Fruit fly (Drosophila melanogaster) whole organism, embryonic: Measurements from ENCODE around the gene CG17996.

Experiments
- CG10366 ChIP-seq: fragments of 200-800 bp; sonication (Bioruptor generic); IDR thresholded peaks from 2 replicates; pipeline ENCODE4 v1.3.6; 2022; ENCODE audit warnings: missing biosample characterization, missing genetic modification characterization
- CG12104 ChIP-seq: fragments of 200-800 bp; sonication (Bioruptor generic); optimal IDR thresholded peaks from 3 replicates; lab custom pipeline; 2016; ENCODE audit warnings: missing biosample characterization, missing genetic modification characterization
- CG12219 ChIP-seq: fragments of 200-800 bp; sonication (Bioruptor generic); optimal IDR thresholded peaks from 3 replicates; lab custom pipeline; 2018; ENCODE audit warnings: missing biosample characterization, mild to moderate bottlenecking, missing genetic modification characterization
- CG12236 ChIP-seq: fragments of 200-800 bp; sonication (Bioruptor generic); optimal IDR thresholded peaks from 2 replicates; lab custom pipeline; 2016; ENCODE audit warnings: missing biosample characterization, missing genetic modification characterization
- CG12942 ChIP-seq: fragments of 200-800 bp; sonication (Bioruptor generic); optimal IDR thresholded peaks from 3 replicates; lab custom pipeline; 2016; ENCODE audit warnings: missing biosample characterization, missing genetic modification characterization
- CG13424 ChIP-seq: fragments of 200-800 bp; sonication (Bioruptor generic); optimal IDR thresholded peaks from 2 replicates; lab custom pipeline; 2019; ENCODE audit warnings: missing biosample characterization, mild to moderate bottlenecking, missing genetic modification characterization, moderate library complexity
- CG14667 ChIP-seq: fragments of 200-800 bp; sonication (Bioruptor generic); IDR thresholded peaks from 2 replicates; pipeline ENCODE4 v1.3.6; 2022; ENCODE audit warnings: missing biosample characterization, missing genetic modification characterization
- CG17361 ChIP-seq: fragments of 200-800 bp; sonication (Bioruptor generic); IDR thresholded peaks from 3 replicates; pipeline ENCODE4 v1.3.6; 2022; ENCODE audit warnings: missing biosample characterization, missing genetic modification characterization
- CG2678 ChIP-seq: fragments of 200-800 bp; sonication (Bioruptor generic); optimal IDR thresholded peaks from 3 replicates; lab custom pipeline; 2019; ENCODE audit warnings: missing biosample characterization, mild to moderate bottlenecking, missing genetic modification characterization, moderate library complexity
- CG30020 ChIP-seq: fragments of 200-800 bp; optimal IDR thresholded peaks from 2 replicates; lab custom pipeline; 2019; ENCODE audit warnings: missing biosample characterization, mild to moderate bottlenecking, missing genetic modification characterization, moderate library complexity
- CG33557 ChIP-seq: fragments of 200-800 bp; sonication (Bioruptor generic); optimal IDR thresholded peaks from 2 replicates; lab custom pipeline; 2019; ENCODE audit warnings: missing biosample characterization, mild to moderate bottlenecking, missing genetic modification characterization, moderate library complexity
- CG4854 ChIP-seq: fragments of 200-800 bp; sonication (Bioruptor generic); optimal IDR thresholded peaks from 2 replicates; lab custom pipeline; 2016; ENCODE audit warnings: missing biosample characterization, missing genetic modification characterization, inconsistent platforms
- CG6254 ChIP-seq: fragments of 200-800 bp; sonication (Bioruptor generic); optimal IDR thresholded peaks from 3 replicates; lab custom pipeline; 2017; ENCODE audit warnings: mild to moderate bottlenecking, missing biosample characterization, missing genetic modification reagents, missing genetic modification characterization
- CG6654 ChIP-seq: fragments of 200-800 bp; sonication (Bioruptor generic); optimal IDR thresholded peaks from 2 replicates; lab custom pipeline; 2017; ENCODE audit warnings: missing biosample characterization, mild to moderate bottlenecking, missing genetic modification characterization
- CG9437 ChIP-seq: fragments of 200-800 bp; sonication (Bioruptor generic); optimal IDR thresholded peaks from 2 replicates; lab custom pipeline; 2018; ENCODE audit warnings: missing biosample characterization, mild to moderate bottlenecking, missing genetic modification characterization
- CG9876 ChIP-seq: fragments of 200-800 bp; sonication (Bioruptor generic); optimal IDR thresholded peaks from 2 replicates; lab custom pipeline; 2016; ENCODE audit warnings: missing biosample characterization, missing genetic modification characterization
- CoRest ChIP-seq: fragments of 200-800 bp; sonication (Bioruptor generic); optimal IDR thresholded peaks from 3 replicates; lab custom pipeline; 2018; ENCODE audit warnings: missing biosample characterization, mild to moderate bottlenecking, missing genetic modification characterization, moderate library complexity
- Dek ChIP-seq: fragments of 200-800 bp; sonication (Bioruptor generic); optimal IDR thresholded peaks from 3 replicates; lab custom pipeline; 2019; ENCODE audit warnings: missing biosample characterization, mild to moderate bottlenecking, missing genetic modification characterization, moderate library complexity
- Dip3 ChIP-seq: fragments of 200-800 bp; sonication (Bioruptor generic); optimal IDR thresholded peaks from 3 replicates; lab custom pipeline; 2016; ENCODE audit warnings: missing biosample characterization, missing genetic modification characterization
- Eip74EF ChIP-seq, 2 experiments: fragments of 200-800 bp in 1 of 2; fragments of >200 bp in 1 of 2; sonication (Bioruptor generic) in 1 of 2; optimal IDR thresholded peaks; 2 replicates each; lab custom pipeline; 2017 to 2019; ENCODE audit warnings: missing biosample characterization in 2 of 2, missing genetic modification characterization in 2 of 2, mild to moderate bottlenecking in 1 of 2, moderate library complexity in 1 of 2
- Fer3 ChIP-seq: fragments of 200-800 bp; sonication (Bioruptor generic); optimal IDR thresholded peaks from 2 replicates; lab custom pipeline; 2018; ENCODE audit warnings: missing biosample characterization, mild to moderate bottlenecking, missing genetic modification characterization, moderate library complexity
- HLHmδ ChIP-seq: fragments of 200-800 bp; sonication (Bioruptor generic); optimal IDR thresholded peaks from 2 replicates; lab custom pipeline; 2018; ENCODE audit warnings: missing biosample characterization, mild to moderate bottlenecking, missing genetic modification characterization, moderate library complexity
- Hmr ChIP-seq: fragments of 200-800 bp; sonication (Bioruptor generic); optimal IDR thresholded peaks from 3 replicates; lab custom pipeline; 2017; ENCODE audit warnings: mild to moderate bottlenecking, missing biosample characterization, missing genetic modification reagents, missing genetic modification characterization
- Mad ChIP-seq: fragments of 200-800 bp; sonication (Bioruptor generic); optimal IDR thresholded peaks from 2 replicates; lab custom pipeline; 2016; ENCODE audit warnings: missing biosample characterization, missing genetic modification characterization
- NC2β ChIP-seq: fragments of 200-800 bp; sonication (Bioruptor generic); optimal IDR thresholded peaks from 2 replicates; lab custom pipeline; 2016; ENCODE audit warnings: missing biosample characterization, missing genetic modification characterization
- Pdp1 ChIP-seq, 2 experiments: fragments of 200-800 bp; sonication (Bioruptor generic); optimal IDR thresholded peaks; 3 replicates each; lab custom pipeline; 2016; ENCODE audit warnings: missing biosample characterization in 2 of 2, missing genetic modification characterization in 2 of 2, mild to moderate bottlenecking in 1 of 2, moderate library complexity in 1 of 2
- Sox100B ChIP-seq: fragments of 200-800 bp; sonication (Bioruptor generic); optimal IDR thresholded peaks from 3 replicates; lab custom pipeline; 2018; ENCODE audit warnings: missing biosample characterization, mild to moderate bottlenecking, missing genetic modification characterization
- Sry-β ChIP-seq: fragments of 200-800 bp; sonication (Bioruptor generic); optimal IDR thresholded peaks from 2 replicates; lab custom pipeline; 2018; ENCODE audit warnings: missing biosample characterization, mild to moderate bottlenecking, missing genetic modification characterization, moderate library complexity
- Sry-δ ChIP-seq: fragments of 200-800 bp; sonication (Bioruptor generic); optimal IDR thresholded peaks from 2 replicates; lab custom pipeline; 2016; ENCODE audit warnings: missing biosample characterization, missing genetic modification characterization
- Stat92E ChIP-seq, 3 experiments: fragments of >200 bp in 2 of 3; fragments of 200-800 bp in 1 of 3; sonication (Bioruptor generic) in 1 of 3; optimal IDR thresholded peaks; 2 replicates each; lab custom pipeline; 2017 to 2019; ENCODE audit warnings: missing biosample characterization in 3 of 3, missing genetic modification characterization in 3 of 3, mild to moderate bottlenecking in 1 of 3, moderate library complexity in 1 of 3
- ab ChIP-seq: fragments of 200-800 bp; sonication (Bioruptor generic); optimal IDR thresholded peaks from 2 replicates; lab custom pipeline; 2016; ENCODE audit warnings: missing biosample characterization, missing genetic modification characterization
- ap ChIP-seq: fragments of 200-800 bp; sonication (Bioruptor generic); IDR thresholded peaks from 2 replicates; pipeline ENCODE4 v1.3.6; 2022; ENCODE audit warnings: missing biosample characterization, missing genetic modification characterization
- ato ChIP-seq: fragments of 200-800 bp; sonication (Bioruptor generic); IDR thresholded peaks from 2 replicates; pipeline ENCODE4 v1.3.6; 2022; ENCODE audit warnings: missing biosample characterization, missing genetic modification characterization; ENCODE audit not compliant: partially characterized antibody
- bowl ChIP-seq: fragments of 200-800 bp; sonication (Bioruptor generic); IDR thresholded peaks from 2 replicates; pipeline ENCODE4 v1.3.6; 2022; ENCODE audit warnings: missing biosample characterization, missing genetic modification characterization
- btn ChIP-seq: fragments of 200-800 bp; sonication (Bioruptor generic); optimal IDR thresholded peaks from 2 replicates; lab custom pipeline; 2016; ENCODE audit warnings: missing biosample characterization, missing genetic modification characterization
- dati ChIP-seq: fragments of 200-800 bp; sonication (Bioruptor generic); IDR thresholded peaks from 2 replicates; pipeline ENCODE4 v1.3.6; 2022; ENCODE audit warnings: missing biosample characterization, missing genetic modification characterization
- dmrt11E ChIP-seq: fragments of 200-800 bp; sonication (Bioruptor generic); optimal IDR thresholded peaks from 3 replicates; lab custom pipeline; 2018; ENCODE audit warnings: missing biosample characterization, mild to moderate bottlenecking, missing genetic modification characterization, moderate library complexity
- fd96Cb ChIP-seq: fragments of 200-800 bp; sonication (Bioruptor generic); optimal IDR thresholded peaks from 2 replicates; lab custom pipeline; 2018; ENCODE audit warnings: missing biosample characterization, mild to moderate bottlenecking, missing genetic modification characterization, moderate library complexity
- gro ChIP-seq: fragments of 200-800 bp; sonication (Bioruptor generic); optimal IDR thresholded peaks from 2 replicates; lab custom pipeline; 2016; ENCODE audit warnings: missing biosample characterization, missing genetic modification characterization
- hkb ChIP-seq, 2 experiments: fragments of 200-800 bp in 1 of 2; fragments of >200 bp in 1 of 2; sonication (Bioruptor generic) in 1 of 2; IDR thresholded peaks in 1 of 2; optimal IDR thresholded peaks in 1 of 2; 2 replicates each; pipeline versions ENCODE4 v1.3.6 to Lab custom; 2017 to 2022; ENCODE audit warnings: missing biosample characterization in 1 of 2, missing genetic modification characterization in 1 of 2
- ind ChIP-seq: fragments of 200-800 bp; sonication (Bioruptor generic); optimal IDR thresholded peaks from 3 replicates; lab custom pipeline; 2016; ENCODE audit warnings: missing biosample characterization, missing genetic modification characterization
- nom ChIP-seq: fragments of 200-800 bp; sonication (Bioruptor generic); optimal IDR thresholded peaks from 2 replicates; lab custom pipeline; 2017; ENCODE audit warnings: missing biosample characterization, missing genetic modification characterization, mild to moderate bottlenecking, moderate library complexity, missing genetic modification reagents
- salm ChIP-seq: fragments of 200-800 bp; sonication (Bioruptor generic); optimal IDR thresholded peaks from 2 replicates; lab custom pipeline; 2018; ENCODE audit warnings: missing biosample characterization, mild to moderate bottlenecking, missing genetic modification characterization
- sc ChIP-seq, 3 experiments: fragments of >200 bp in 2 of 3; fragments of 200-800 bp in 1 of 3; sonication (Bioruptor generic) in 1 of 3; optimal IDR thresholded peaks; 2 replicates in 2 of 3; 3 replicates in 1 of 3; lab custom pipeline; 2017; ENCODE audit warnings: mild to moderate bottlenecking in 1 of 3, missing biosample characterization in 1 of 3, missing genetic modification characterization in 1 of 3, missing genetic modification reagents in 1 of 3
- slp2 ChIP-seq: fragments of 200-800 bp; sonication (Bioruptor generic); optimal IDR thresholded peaks from 2 replicates; lab custom pipeline; 2016; ENCODE audit warnings: missing biosample characterization, missing genetic modification characterization
- ssp ChIP-seq: fragments of 200-800 bp; sonication (Bioruptor generic); IDR thresholded peaks from 2 replicates; pipeline ENCODE4 v1.3.6; 2022; ENCODE audit warnings: missing biosample characterization, missing genetic modification characterization

The CG17996 gene

dm6 chr2L:16720707-16721700 is 9.8 kb downstream of the CG17996 start (continued):
- TF ChIP-seq Fer3 (tag; lab: Kevin White, UChicago): peak; percentile 94
- peak; percentile 93 for TF ChIP-seq CG14667 (GFP tag; lab: Robert Waterston, UW)
- TF ChIP-seq Sry-β: peak; percentile 30
- peak; percentile 27 for TF ChIP-seq CG12236 (GFP tag; lab: Kevin White, UChicago)
- peak; percentile 82 for TF ChIP-seq Hmr (GFP tag; lab: Kevin White, UChicago)
- peak in 1 of 3 experiments; percentile 79 for TF ChIP-seq Stat92E (GFP tag; optimal IDR thresholded peaks at IDR 0.05; lab: Kevin White, UChicago)
- peak; percentile 91 for TF ChIP-seq bowl (GFP tag; lab: Robert Waterston, UW)
- peak; percentile 78 for TF ChIP-seq CG4854
- peak; percentile 73 for TF ChIP-seq salm (tag; lab: Kevin White, UChicago)
- TF ChIP-seq CG6654 (GFP tag; lab: Kevin White, UChicago): peak; percentile 76
- TF ChIP-seq CG12219: peak; percentile 68
- TF ChIP-seq Pdp1 (GFP tag; optimal IDR thresholded peaks at IDR 0.05; lab: Kevin White, UChicago): peak; percentile 79 to 87
- peak; percentile 90 for TF ChIP-seq CG12104 (GFP tag; lab: Kevin White, UChicago)
- peak; percentile 93 for TF ChIP-seq CoRest (tag; lab: Kevin White, UChicago)
- peak; percentile 95 for TF ChIP-seq ind (GFP tag; lab: Kevin White, UChicago)
- TF ChIP-seq NC2β (GFP tag; lab: Kevin White, UChicago): peak; percentile 61
- TF ChIP-seq CG13424 (tag; lab: Kevin White, UChicago): peak; percentile 88
- TF ChIP-seq ab (GFP tag; lab: Kevin White, UChicago): no peak
- peak; percentile 88 for TF ChIP-seq Dip3
- TF ChIP-seq Eip74EF (GFP tag; optimal IDR thresholded peaks at IDR 0.05; lab: Kevin White, UChicago): peak in 1 of 2 experiments; percentile 94
- TF ChIP-seq hkb (optimal IDR thresholded peaks at IDR 0.05; lab: Kevin White, UChicago): no peak
- TF ChIP-seq hkb (GFP tag; IDR thresholded peaks at IDR 0.05; lab: Robert Waterston, UW): peak; percentile 94
- peak; percentile 77 for TF ChIP-seq Mad (GFP tag; lab: Kevin White, UChicago)
- peak; percentile 25 for TF ChIP-seq gro (GFP tag; lab: Kevin White, UChicago)
- TF ChIP-seq CG9437 (GFP tag; lab: Kevin White, UChicago): peak; percentile 71
- peak; percentile 87 for TF ChIP-seq nom (GFP tag; lab: Kevin White, UChicago)
- peak; percentile 96 for TF ChIP-seq CG17361 (GFP tag; lab: Robert Waterston, UW)
- peak; percentile 95 for TF ChIP-seq CG10366
- TF ChIP-seq CG33557 (GFP tag; lab: Kevin White, UChicago): no peak
- TF ChIP-seq ato (GFP tag; lab: Robert Waterston, UW): no peak
- TF ChIP-seq CG6254 (GFP tag; lab: Kevin White, UChicago): peak; percentile 84
- peak; percentile 60 for TF ChIP-seq CG30020 (tag; lab: Kevin White, UChicago)
- peak; percentile 48 for TF ChIP-seq dmrt11E
- no peak for TF ChIP-seq HLHmδ
- peak; percentile 88 for TF ChIP-seq ssp (GFP tag; lab: Robert Waterston, UW)
- peak; percentile 95 for TF ChIP-seq CG2678 (tag; lab: Kevin White, UChicago)
- TF ChIP-seq Sox100B: peak; percentile 91
- no peak for TF ChIP-seq sc (optimal IDR thresholded peaks at IDR 0.05; lab: Kevin White, UChicago)
- peak; percentile 74 for TF ChIP-seq sc (GFP tag; optimal IDR thresholded peaks at IDR 0.05; lab: Kevin White, UChicago)
- peak; percentile 93 for TF ChIP-seq ap
- no peak for TF ChIP-seq CG9876 (GFP tag; lab: Kevin White, UChicago)
- TF ChIP-seq Sry-δ (GFP tag; lab: Kevin White, UChicago): peak; percentile 35
- peak; percentile 78 for TF ChIP-seq btn (GFP tag; lab: Kevin White, UChicago)
- peak; percentile 91 for TF ChIP-seq dati (GFP tag; lab: Robert Waterston, UW)
- TF ChIP-seq CG12942 (GFP tag; lab: Kevin White, UChicago): peak; percentile 81
- peak; percentile 93 for TF ChIP-seq fd96Cb (tag; lab: Kevin White, UChicago)
- peak; percentile 68 for TF ChIP-seq slp2
- peak; percentile 85 for TF ChIP-seq Dek (tag; lab: Kevin White, UChicago)
